Worm (Caenorhabditis elegans) whole organism, L3 larva: ENCODE data around the gene ergo-1.

Experiments used
- R02D3.7 ChIP-seq: fragments of 150-350 bp; optimal IDR thresholded peaks from 2 replicates; lab custom pipeline; 2014; ENCODE audit warnings: missing biosample characterization, missing genetic modification characterization
- ZK546.5 ChIP-seq: sonication (generic microtip); optimal IDR thresholded peaks from 2 replicates; lab custom pipeline; 2017; ENCODE audit warnings: missing biosample characterization, missing genetic modification characterization
- ceh-16 ChIP-seq: sonication (generic microtip); optimal IDR thresholded peaks from 2 replicates; lab custom pipeline; 2017; ENCODE audit warnings: missing biosample characterization, missing genetic modification characterization
- ceh-28 ChIP-seq: fragments of 150-350 bp; optimal IDR thresholded peaks from 2 replicates; lab custom pipeline; 2014; ENCODE audit warnings: missing biosample characterization, missing genetic modification reagents, missing genetic modification characterization
- ceh-82 ChIP-seq: fragments of 150-350 bp; optimal IDR thresholded peaks from 2 replicates; lab custom pipeline; 2014; ENCODE audit warnings: missing biosample characterization, missing genetic modification characterization
- ceh-9 ChIP-seq: sonication (generic microtip); optimal IDR thresholded peaks from 2 replicates; lab custom pipeline; 2018; ENCODE audit warnings: missing biosample characterization, missing genetic modification characterization
- daf-12 ChIP-seq: fragments of 150-350 bp; optimal IDR thresholded peaks from 2 replicates; lab custom pipeline; 2014; ENCODE audit warnings: missing biosample characterization, missing genetic modification reagents, missing genetic modification characterization
- egl-5 ChIP-seq: fragments of 150-350 bp; optimal IDR thresholded peaks from 2 replicates; lab custom pipeline; 2017; ENCODE audit warnings: missing biosample characterization, missing genetic modification reagents, missing genetic modification characterization, inconsistent platforms
- elt-1 ChIP-seq: fragments of 150-350 bp; optimal IDR thresholded peaks from 2 replicates; lab custom pipeline; 2014; ENCODE audit warnings: missing biosample characterization, missing genetic modification characterization
- elt-2 ChIP-seq: sonication (generic microtip); optimal IDR thresholded peaks from 2 replicates; lab custom pipeline; 2016; ENCODE audit warnings: missing genetic modification reagents, mild to moderate bottlenecking, missing genetic modification characterization, missing compliant biosample characterization
- elt-3 ChIP-seq, 3 experiments: fragments of 150-350 bp in 1 of 3; sonication (generic microtip) in 2 of 3; optimal IDR thresholded peaks; 2 replicates in 2 of 3; 4 replicates in 1 of 3; lab custom pipeline; 2014 to 2017; ENCODE audit warnings: missing biosample characterization in 3 of 3, missing genetic modification characterization in 3 of 3
- eor-1 ChIP-seq, 2 experiments: fragments of 150-350 bp; optimal IDR thresholded peaks; 2 replicates each; lab custom pipeline; 2014 to 2018; ENCODE audit warnings: missing biosample characterization in 2 of 2, missing genetic modification characterization in 2 of 2
- fkh-2 ChIP-seq: fragments of 150-350 bp; optimal IDR thresholded peaks from 2 replicates; lab custom pipeline; 2014; ENCODE audit warnings: missing biosample characterization, missing genetic modification reagents, missing genetic modification characterization
- hmg-11 ChIP-seq: sonication (generic microtip); optimal IDR thresholded peaks from 2 replicates; lab custom pipeline; 2016; ENCODE audit warnings: missing genetic modification characterization, missing compliant biosample characterization
- lin-15B ChIP-seq: fragments of 150-350 bp; optimal IDR thresholded peaks from 2 replicates; lab custom pipeline; 2014; ENCODE audit warnings: missing biosample characterization, missing genetic modification characterization
- mml-1 ChIP-seq: fragments of 150-350 bp; sonication (generic microtip); optimal IDR thresholded peaks from 3 replicates; lab custom pipeline; 2014; ENCODE audit warnings: missing biosample characterization, missing genetic modification characterization
- nfya-1 ChIP-seq: sonication (generic microtip); optimal IDR thresholded peaks from 2 replicates; lab custom pipeline; 2017; ENCODE audit warnings: missing genetic modification characterization, mild to moderate bottlenecking, missing compliant biosample characterization, antibody characterized with exemption, moderate library complexity; ENCODE audit not compliant: insufficient read depth
- nhr-11 ChIP-seq: fragments of 150-350 bp; optimal IDR thresholded peaks from 2 replicates; lab custom pipeline; 2014; ENCODE audit warnings: missing biosample characterization, missing genetic modification characterization
- nhr-12 ChIP-seq: fragments of 150-350 bp; optimal IDR thresholded peaks from 2 replicates; lab custom pipeline; 2014; ENCODE audit warnings: missing biosample characterization, missing genetic modification characterization
- nhr-237 ChIP-seq: fragments of 150-350 bp; optimal IDR thresholded peaks from 2 replicates; lab custom pipeline; 2014; ENCODE audit warnings: missing biosample characterization, missing genetic modification characterization
- nhr-28 ChIP-seq: fragments of 150-350 bp; optimal IDR thresholded peaks from 2 replicates; lab custom pipeline; 2014; ENCODE audit warnings: missing biosample characterization, missing genetic modification characterization
- nhr-43 ChIP-seq: sonication (generic microtip); optimal IDR thresholded peaks from 2 replicates; lab custom pipeline; 2016; ENCODE audit warnings: mild to moderate bottlenecking, missing genetic modification characterization, missing compliant biosample characterization; ENCODE audit not compliant: poor library complexity, severe bottlenecking
- nhr-67 ChIP-seq: fragments of 150-350 bp; optimal IDR thresholded peaks from 2 replicates; lab custom pipeline; 2014; ENCODE audit warnings: missing biosample characterization, missing genetic modification characterization
- nhr-76 ChIP-seq: fragments of 150-350 bp; sonication (generic microtip); optimal IDR thresholded peaks from 5 replicates; lab custom pipeline; 2014; ENCODE audit warnings: missing biosample characterization, missing genetic modification characterization
- nhr-77 ChIP-seq: fragments of 150-350 bp; optimal IDR thresholded peaks from 2 replicates; lab custom pipeline; 2014; ENCODE audit warnings: missing biosample characterization, missing genetic modification characterization
- pha-4 ChIP-seq: fragments of 150-350 bp; optimal IDR thresholded peaks from 2 replicates; lab custom pipeline; 2014; ENCODE audit warnings: missing biosample characterization, missing genetic modification reagents, missing genetic modification characterization
- sea-2 ChIP-seq: fragments of 150-350 bp; sonication (generic microtip); optimal IDR thresholded peaks from 4 replicates; lab custom pipeline; 2014; ENCODE audit warnings: missing biosample characterization, missing genetic modification reagents, missing genetic modification characterization
- skn-1 ChIP-seq: fragments of 150-350 bp; optimal IDR thresholded peaks from 2 replicates; lab custom pipeline; 2014; ENCODE audit warnings: missing biosample characterization, missing genetic modification characterization
- snpc-4 ChIP-seq: fragments of 150-350 bp; optimal IDR thresholded peaks from 2 replicates; lab custom pipeline; 2014; ENCODE audit warnings: missing biosample characterization, missing genetic modification characterization
- tbx-2 ChIP-seq: sonication (generic microtip); optimal IDR thresholded peaks from 2 replicates; lab custom pipeline; 2016; ENCODE audit warnings: mild to moderate bottlenecking, missing genetic modification characterization, missing compliant biosample characterization
- unc-39 ChIP-seq: sonication (generic microtip); optimal IDR thresholded peaks from 4 replicates; lab custom pipeline; 2017; ENCODE audit warnings: missing biosample characterization, missing genetic modification characterization
- zag-1 ChIP-seq: fragments of 150-350 bp; optimal IDR thresholded peaks from 2 replicates; lab custom pipeline; 2014; ENCODE audit warnings: missing biosample characterization, missing genetic modification characterization
- ztf-11 ChIP-seq: fragments of 150-350 bp; optimal IDR thresholded peaks from 2 replicates; lab custom pipeline; 2014; ENCODE audit warnings: missing biosample characterization, missing genetic modification characterization
- ztf-4 ChIP-seq: fragments of 150-350 bp; optimal IDR thresholded peaks from 2 replicates; lab custom pipeline; 2014; ENCODE audit warnings: missing biosample characterization, missing genetic modification characterization

The ergo-1 gene

ce11 chrV:1013637-1014036 lies 5.0 kb downstream of the ergo-1 start:
- TF ChIP-seq nfya-1 (no peak), pha-4 (tag; lab: Kevin White, UChicago) (no peak), elt-1 (tag; lab: Kevin White, UChicago) (no peak), ceh-9 (tag; lab: Kevin White, UChicago) (no peak), nhr-43 (no peak), snpc-4 (tag; lab: Kevin White, UChicago) (no peak), nhr-76 (tag; lab: Kevin White, UChicago) (no peak), skn-1 (no peak), tbx-2 (tag; lab: Kevin White, UChicago) (no peak), ztf-4 (no peak), zag-1 (tag; lab: Kevin White, UChicago) (no peak), daf-12 (no peak), egl-5 (no peak), nhr-12 (tag; lab: Kevin White, UChicago) (no peak), mml-1 (no peak), fkh-2 (tag; lab: Kevin White, UChicago) (no peak), ceh-28 (no peak), ceh-16 (tag; lab: Kevin White, UChicago) (no peak), unc-39 (tag; lab: Kevin White, UChicago) (no peak)
- TF ChIP-seq, all 47 proteins: peak for 0

ce11 chrV:1015194-1015593 lies 6.6 kb downstream of the ergo-1 start:
- no peak for TF ChIP-seq fkh-2 (tag; lab: Kevin White, UChicago)
- TF ChIP-seq sea-2 (GFP tag; lab: Kevin White, UChicago) = no peak
- TF ChIP-seq nfya-1 = peak; percentile 97

- TF ChIP-seq nfya-1 (peak; percentile 91), nhr-76 (tag; lab: Kevin White, UChicago) (no peak)
Observed at ce11 chrV:1017196-1017595, 8.6 kb downstream of the ergo-1 start.

- TF ChIP-seq nhr-76 (tag; lab: Kevin White, UChicago) = no peak
- no peak for TF ChIP-seq nhr-237 (tag; lab: Kevin White, UChicago)
- TF ChIP-seq nhr-11 (tag; lab: Kevin White, UChicago) = no peak
- TF ChIP-seq nfya-1 = no peak
- no peak for TF ChIP-seq lin-15B (tag; lab: Kevin White, UChicago)
- TF ChIP-seq ztf-4 = no peak
- no peak for TF ChIP-seq ztf-11 (tag; lab: Kevin White, UChicago)
- TF ChIP-seq tbx-2 (tag; lab: Kevin White, UChicago) = no peak
- TF ChIP-seq ceh-82 (tag; lab: Kevin White, UChicago) = no peak
- no peak for TF ChIP-seq elt-3 (tag; optimal IDR thresholded peaks at IDR 0.05; lab: Kevin White, UChicago)
- no peak for TF ChIP-seq hmg-11 (tag; lab: Kevin White, UChicago)
Observed at ce11 chrV:1021456-1021855, 12.9 kb downstream of the ergo-1 start.

ce11 chrV:1023367-1023766 lies 14.8 kb downstream of the ergo-1 start, which contains the start of gene pei-2:
TSS of gene pei-2 (minus strand) at chrV:1023467.
- no peak for TF ChIP-seq ceh-16 (tag; lab: Kevin White, UChicago)
- no peak for TF ChIP-seq eor-1 (tag; optimal IDR thresholded peaks at IDR 0.05; lab: Kevin White, UChicago)
- TF ChIP-seq lin-15B (tag; lab: Kevin White, UChicago) = no peak

ce11 chrV:1027044-1027443 lies 18.4 kb downstream of the ergo-1 start, which contains the start of gene R09A1.3:
TSS of gene R09A1.3 (minus strand) at chrV:1027074.
- TF ChIP-seq ceh-28 = no peak
- TF ChIP-seq ZK546.5 = no peak
- peak; percentile 33 for TF ChIP-seq pha-4 (tag; lab: Kevin White, UChicago)
- TF ChIP-seq snpc-4 (tag; lab: Kevin White, UChicago) = no peak
- TF ChIP-seq nhr-43 = no peak
- TF ChIP-seq ztf-11 (tag; lab: Kevin White, UChicago) = no peak
- TF ChIP-seq elt-2 = peak; percentile 24

ce11 chrV:1033304-1033703 lies 24.7 kb downstream of the ergo-1 start, which contains the start of gene flp-34:
TSS of gene flp-34 (minus strand) at chrV:1033404.
- TF ChIP-seq R02D3.7 (tag; lab: Kevin White, UChicago) = no peak
- TF ChIP-seq skn-1 = no peak
- TF ChIP-seq nhr-43 = no peak
- no peak for TF ChIP-seq nhr-67
- no peak for TF ChIP-seq nhr-77 (tag; lab: Kevin White, UChicago)
- TF ChIP-seq nhr-237 (tag; lab: Kevin White, UChicago) = no peak
- no peak for TF ChIP-seq nhr-28
- TF ChIP-seq eor-1 (tag; optimal IDR thresholded peaks at IDR 0.05; lab: Kevin White, UChicago) = no peak
- TF ChIP-seq, all 47 proteins: peak for 0
